Fruit fly (Drosophila melanogaster): ENCODE results near the gene Cip4.
A peak's percentile ranks its signal among the peaks of the same experiment; 100 is the strongest.

The Cip4 gene

DNA sequence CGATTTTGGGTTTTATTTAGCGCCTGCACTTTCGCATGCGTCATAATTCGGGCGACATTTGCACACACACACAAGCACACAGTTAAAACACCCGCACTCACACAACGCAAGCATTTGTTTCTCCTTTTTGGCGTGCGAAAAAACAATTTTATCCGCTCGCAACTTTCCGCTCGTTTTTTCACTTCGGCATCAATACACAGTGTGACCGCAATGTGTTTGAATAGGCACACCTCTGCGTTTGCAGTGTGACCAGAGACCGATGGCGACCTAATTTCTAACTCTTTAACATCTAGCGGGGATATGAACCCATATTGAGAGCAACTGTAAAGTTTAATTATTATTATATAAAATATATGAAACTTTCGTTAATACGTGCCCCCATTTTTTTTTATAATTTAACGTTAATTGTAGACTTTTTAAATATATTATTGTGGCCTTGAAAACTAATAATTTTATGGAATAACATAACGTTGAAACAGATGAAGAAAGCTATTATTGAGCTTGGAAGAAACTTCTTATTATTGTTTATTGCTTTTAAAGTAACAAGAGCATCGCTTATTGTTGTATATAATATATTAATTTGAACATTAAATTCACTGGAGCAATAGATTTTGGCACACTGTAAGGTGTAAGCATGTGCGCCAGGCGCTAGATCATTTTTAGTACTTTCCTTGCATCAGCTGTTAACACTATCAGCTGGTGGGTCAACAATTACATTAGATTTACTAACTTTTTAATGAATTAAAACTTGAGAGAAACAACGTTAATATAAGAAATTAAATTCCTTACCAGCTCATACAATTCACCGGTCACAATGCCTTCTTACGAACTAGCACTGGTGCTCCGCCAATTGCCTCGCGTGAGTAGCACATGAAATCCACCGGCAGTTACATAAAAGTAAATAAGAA is at the start of gene Cip4, which contains the start of gene mRpS6:
Gene Cip4 (minus strand): TSS at position 216 of the 908 bp plus-strand sequence.
Gene mRpS6 (plus strand): TSS at position 664 of the 908 bp plus-strand sequence.
- TF ChIP-seq Dif (GFP tag; optimal IDR thresholded peaks at IDR 0.05; ENCODE audit: partially characterized antibody) (peak; percentile 38), rgr (GFP tag; optimal IDR thresholded peaks at IDR 0.05) (peak; percentile 84), Dfd (GFP tag; optimal IDR thresholded peaks at IDR 0.05) (no peak), CG32264 (GFP tag; optimal IDR thresholded peaks at IDR 0.05) (peak; percentile 10), h (GFP tag; optimal IDR thresholded peaks at IDR 0.05) (peak; percentile 29), lola (GFP tag; optimal IDR thresholded peaks at IDR 0.05) (no peak), Myc (optimal IDR thresholded peaks at IDR 0.05) (peak; percentile 61), tai (GFP tag; optimal IDR thresholded peaks at IDR 0.05) (peak; percentile 72), ey (GFP tag; optimal IDR thresholded peaks at IDR 0.05) (peak; percentile 53), CG9705 (GFP tag; optimal IDR thresholded peaks at IDR 0.05) (no peak), Mio (GFP tag; optimal IDR thresholded peaks at IDR 0.05) (no peak), sage (GFP tag; optimal IDR thresholded peaks at IDR 0.05) (no peak), Vsx2 (GFP tag; optimal IDR thresholded peaks at IDR 0.05; ENCODE audit: partially characterized antibody) (no peak), Jra (GFP tag; optimal IDR thresholded peaks at IDR 0.05) (no peak), dsf (GFP tag; optimal IDR thresholded peaks at IDR 0.05; ENCODE audit: borderline replicate concordance) (no peak), N (GFP tag; optimal IDR thresholded peaks at IDR 0.05) (no peak), dmrt93B (GFP tag; optimal IDR thresholded peaks at IDR 0.05) (peak; percentile 16), Hnf4 (GFP tag; optimal IDR thresholded peaks at IDR 0.05) (peak; percentile 79), Hr83 (GFP tag; optimal IDR thresholded peaks at IDR 0.05; ENCODE audit: poor library complexity, severe bottlenecking) (peak; percentile 86), pan (optimal IDR thresholded peaks at IDR 0.05) (no peak), HLH106 (tag; optimal IDR thresholded peaks at IDR 0.05) (peak; percentile 51), foxo (GFP tag; optimal IDR thresholded peaks at IDR 0.05) (peak in 1 of 2 experiments; percentile 84), OdsH (GFP tag; optimal IDR thresholded peaks at IDR 0.05) (peak; percentile 69), dl (GFP tag; optimal IDR thresholded peaks at IDR 0.05; ENCODE audit: insufficient read depth in 1 of 2, partially characterized antibody in 2 of 2) (no peak), br (GFP tag; optimal IDR thresholded peaks at IDR 0.05) (peak; percentile 48), CrebA (GFP tag; optimal IDR thresholded peaks at IDR 0.05; ENCODE audit: borderline replicate concordance) (peak; percentile 5), usp (GFP tag; optimal IDR thresholded peaks at IDR 0.05) (no peak), Abd-B (GFP tag; optimal IDR thresholded peaks at IDR 0.05) (no peak), Sp1 (GFP tag; optimal IDR thresholded peaks at IDR 0.05) (peak; percentile 79), fru (GFP tag; optimal IDR thresholded peaks at IDR 0.05) (peak; percentile 65), GATAd (GFP tag; optimal IDR thresholded peaks at IDR 0.05) (no peak), brk (GFP tag; optimal IDR thresholded peaks at IDR 0.05) (peak; percentile 89), jim (GFP tag; optimal IDR thresholded peaks at IDR 0.05) (peak; percentile 91), Hr78 (GFP tag; optimal IDR thresholded peaks at IDR 0.05) (no peak), psq (GFP tag; optimal IDR thresholded peaks at IDR 0.05) (peak; percentile 70), Rel (GFP tag; optimal IDR thresholded peaks at IDR 0.05) (peak; percentile 34), Rel (tag; optimal IDR thresholded peaks at IDR 0.05) (peak; percentile 53), sv (GFP tag; optimal IDR thresholded peaks at IDR 0.05) (peak; percentile 70), woc (GFP tag; optimal IDR thresholded peaks at IDR 0.05) (peak; percentile 55)

DNA sequence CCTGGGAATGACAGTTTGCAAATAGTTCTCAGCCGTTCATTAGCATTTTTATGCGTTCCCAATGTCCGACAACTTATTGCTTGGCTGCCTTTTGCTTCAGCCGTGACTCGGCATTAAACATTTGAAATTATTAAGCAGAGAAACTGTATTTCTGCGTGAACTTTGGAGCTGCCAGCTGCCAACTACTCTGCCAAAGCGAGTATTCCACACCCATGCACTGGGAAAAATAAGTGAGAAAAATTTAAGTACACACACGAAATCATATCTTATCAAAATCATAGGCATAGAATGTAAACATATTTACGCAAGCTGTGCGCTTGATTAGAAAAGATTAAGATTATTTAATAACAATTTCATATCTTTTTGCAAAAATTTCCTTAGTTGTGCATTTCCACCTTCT is 49.1 kb upstream of the Cip4 start:
- TF ChIP-seq lola (GFP tag; optimal IDR thresholded peaks at IDR 0.05): no peak
- TF ChIP-seq Jra (GFP tag; optimal IDR thresholded peaks at IDR 0.05): no peak
- no peak for TF ChIP-seq sv (GFP tag; optimal IDR thresholded peaks at IDR 0.05)
- TF ChIP-seq tai (GFP tag; optimal IDR thresholded peaks at IDR 0.05): no peak
- TF ChIP-seq woc (GFP tag; optimal IDR thresholded peaks at IDR 0.05): no peak

All from whole organism, wandering third instar larva.